Worm (Caenorhabditis elegans): Measurements from ENCODE around the gene B0353.1.
A peak's percentile ranks its signal among the peaks of the same experiment; 100 is the strongest.

Gene B0353.1

DNA sequence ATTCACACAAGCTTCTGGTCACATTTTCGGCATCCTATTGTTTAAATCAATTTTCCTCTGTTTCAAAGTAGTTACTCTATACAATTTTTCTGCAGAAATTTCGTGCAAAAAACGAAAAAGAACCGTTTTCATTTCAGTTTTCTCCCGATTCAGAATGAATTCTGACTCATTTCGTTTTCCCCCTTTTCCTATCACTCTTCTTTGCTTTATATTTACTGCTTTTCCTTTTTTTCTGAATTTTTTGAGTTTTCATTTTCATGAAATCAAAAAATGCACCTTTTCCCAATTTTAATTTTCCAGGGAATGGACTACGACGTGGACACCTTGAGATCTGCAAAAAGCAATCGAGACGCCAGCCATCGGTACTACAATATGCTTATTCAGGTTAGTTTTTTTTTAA lies at the start of gene B0353.1:
TSS of gene B0353.1 (plus strand) at position 301 of the 400 bp plus-strand sequence.
- TF ChIP-seq med-1 (GFP tag; optimal IDR thresholded peaks at IDR 0.05; ENCODE audit: insufficient read depth) (no peak), flt-1 (GFP tag; IDR thresholded peaks at IDR 0.05) (no peak), cog-1 (tag; optimal IDR thresholded peaks at IDR 0.05) (no peak), klf-2 (GFP tag; conservative IDR thresholded peaks at IDR 0.05) (no peak), ztf-29 (GFP tag; IDR thresholded peaks at IDR 0.05) (no peak), T22C8.4 (GFP tag; IDR thresholded peaks at IDR 0.05) (no peak), tab-1 (GFP tag; IDR thresholded peaks at IDR 0.05) (no peak), ref-1 (GFP tag; conservative IDR thresholded peaks at IDR 0.05) (no peak), ztf-23 (GFP tag; IDR thresholded peaks at IDR 0.05) (no peak)

DNA sequence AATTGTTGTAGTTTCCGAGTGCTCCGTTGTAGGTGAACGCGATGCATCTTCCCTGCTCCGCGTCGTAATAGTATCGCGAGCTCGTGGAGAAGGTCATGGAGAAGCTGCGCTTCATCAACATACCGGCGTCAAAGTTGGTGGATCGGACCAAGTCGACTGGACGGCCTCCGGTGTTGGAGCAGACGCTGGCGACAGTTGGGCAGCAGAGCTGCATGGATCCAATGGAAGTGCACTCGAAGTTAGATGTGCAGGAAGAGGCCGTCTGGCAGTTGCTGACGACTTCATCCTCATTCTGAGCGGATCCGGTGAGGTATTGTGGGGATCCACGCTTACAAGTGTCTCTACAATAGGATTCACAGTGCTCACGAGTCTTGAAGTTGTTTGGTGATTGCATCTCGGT lies 46.7 kb upstream of the B0353.1 start:
- TF ChIP-seq flt-1 (GFP tag; IDR thresholded peaks at IDR 0.05) (no peak), tab-1 (GFP tag; IDR thresholded peaks at IDR 0.05) (no peak), med-1 (GFP tag; optimal IDR thresholded peaks at IDR 0.05; ENCODE audit: insufficient read depth) (no peak), ztf-29 (GFP tag; IDR thresholded peaks at IDR 0.05) (no peak), cog-1 (tag; optimal IDR thresholded peaks at IDR 0.05) (no peak), klf-2 (GFP tag; conservative IDR thresholded peaks at IDR 0.05) (no peak), ref-1 (GFP tag; conservative IDR thresholded peaks at IDR 0.05) (no peak), ztf-23 (GFP tag; IDR thresholded peaks at IDR 0.05) (no peak), T22C8.4 (GFP tag; IDR thresholded peaks at IDR 0.05) (no peak)

DNA sequence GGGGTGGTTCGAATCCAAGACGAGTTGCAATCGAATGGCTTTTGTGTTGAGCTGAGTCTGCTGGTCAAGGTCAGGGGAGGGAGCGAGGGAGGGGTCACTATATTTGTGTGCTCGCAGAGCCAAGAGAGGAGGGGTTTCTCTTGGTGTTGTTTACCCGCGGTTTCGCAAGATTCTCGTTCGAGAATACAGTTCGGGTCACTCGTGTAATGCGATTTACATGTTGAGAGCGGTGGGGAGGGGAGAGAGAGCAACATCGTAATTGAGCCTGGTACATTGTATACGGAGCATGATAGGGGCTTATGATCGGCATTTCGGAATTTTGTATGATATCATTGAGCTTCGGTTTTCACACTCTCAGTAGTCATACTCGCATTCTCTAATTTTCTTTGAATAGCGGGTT lies 43.6 kb upstream of the B0353.1 start, which contains the start of gene F30H5.3:
TSS of gene F30H5.3 (minus strand) at position 101 of the 400 bp plus-strand sequence.
- TF ChIP-seq cog-1 (tag; optimal IDR thresholded peaks at IDR 0.05) (no peak), ztf-29 (GFP tag; IDR thresholded peaks at IDR 0.05) (no peak), flt-1 (GFP tag; IDR thresholded peaks at IDR 0.05) (no peak), klf-2 (GFP tag; conservative IDR thresholded peaks at IDR 0.05) (no peak), ztf-23 (GFP tag; IDR thresholded peaks at IDR 0.05) (no peak)

DNA sequence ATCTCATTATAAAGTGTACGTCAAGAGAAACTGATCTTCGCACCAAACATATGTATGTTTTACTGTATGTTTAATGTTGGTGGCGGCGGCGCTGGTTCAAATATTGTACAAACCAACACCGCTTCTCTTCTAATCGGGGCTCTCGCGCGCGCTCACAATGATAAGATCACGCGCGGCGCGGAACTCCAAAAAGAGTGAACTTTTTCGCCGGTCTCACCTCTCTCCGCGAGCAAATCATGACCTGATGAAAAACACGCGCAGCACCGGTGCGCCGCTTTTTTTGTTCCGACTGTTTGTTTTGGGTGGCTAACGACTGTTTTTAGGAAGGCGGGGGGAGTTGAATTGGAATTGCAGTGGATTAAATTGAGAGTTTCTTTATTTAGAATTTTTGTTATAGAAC lies 42.4 kb upstream of the B0353.1 start:
- TF ChIP-seq flt-1 (GFP tag; IDR thresholded peaks at IDR 0.05) (no peak), cog-1 (tag; optimal IDR thresholded peaks at IDR 0.05) (no peak), tab-1 (GFP tag; IDR thresholded peaks at IDR 0.05) (no peak), ztf-29 (GFP tag; IDR thresholded peaks at IDR 0.05) (no peak), ref-1 (GFP tag; conservative IDR thresholded peaks at IDR 0.05) (no peak), med-1 (GFP tag; optimal IDR thresholded peaks at IDR 0.05; ENCODE audit: insufficient read depth) (no peak), ztf-23 (GFP tag; IDR thresholded peaks at IDR 0.05) (no peak), klf-2 (GFP tag; conservative IDR thresholded peaks at IDR 0.05) (no peak), T22C8.4 (GFP tag; IDR thresholded peaks at IDR 0.05) (no peak)

DNA sequence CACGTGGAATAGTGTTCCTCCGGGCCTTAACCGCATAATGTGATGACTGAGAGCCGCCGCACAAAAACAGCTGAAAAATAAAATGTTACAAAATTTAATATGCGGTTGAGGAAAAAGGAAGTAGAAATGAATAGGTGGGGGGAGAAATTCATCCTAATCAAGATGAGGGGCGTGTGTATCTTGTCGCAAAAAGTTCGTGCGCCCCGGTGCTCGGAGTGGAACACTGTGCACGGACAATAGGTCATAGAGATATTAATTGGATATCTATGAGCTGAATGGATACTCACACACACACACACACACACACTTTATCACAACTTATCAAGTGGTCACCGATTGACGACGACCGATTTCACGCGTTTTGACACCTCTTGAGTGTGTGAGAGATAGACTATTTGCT lies 31.8 kb upstream of the B0353.1 start, which contains the start of gene T22F7.3:
TSS of gene T22F7.3 (minus strand) at position 101 of the 400 bp plus-strand sequence.
- TF ChIP-seq ref-1 (GFP tag; conservative IDR thresholded peaks at IDR 0.05) (no peak), tab-1 (GFP tag; IDR thresholded peaks at IDR 0.05) (no peak), cog-1 (tag; optimal IDR thresholded peaks at IDR 0.05) (no peak), ztf-29 (GFP tag; IDR thresholded peaks at IDR 0.05) (no peak), T22C8.4 (GFP tag; IDR thresholded peaks at IDR 0.05) (no peak)

DNA sequence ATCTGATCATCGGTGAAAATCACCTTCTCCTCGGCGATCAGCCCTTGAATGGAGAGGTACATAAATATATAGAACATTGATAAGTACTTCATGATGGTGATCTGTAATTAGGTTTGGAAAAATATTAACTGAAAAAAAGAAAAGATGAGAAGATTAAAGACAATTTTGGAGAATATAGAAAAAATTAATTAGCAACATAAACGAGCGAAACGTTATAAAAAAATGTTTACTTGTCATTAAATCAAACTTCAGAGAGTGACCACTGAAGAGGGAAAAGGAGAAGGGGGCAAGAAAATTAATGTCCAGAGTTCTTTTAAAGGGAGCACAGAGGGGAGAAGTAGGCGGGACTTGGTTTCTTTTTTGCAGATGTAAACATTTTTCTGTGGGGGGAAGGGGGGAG lies 28.9 kb upstream of the B0353.1 start, which contains the start of gene T22F7.4:
TSS of gene T22F7.4 (minus strand) at position 101 of the 400 bp plus-strand sequence.
- TF ChIP-seq klf-2 (GFP tag; conservative IDR thresholded peaks at IDR 0.05): no peak
- no peak for TF ChIP-seq ztf-29 (GFP tag; IDR thresholded peaks at IDR 0.05)
- TF ChIP-seq flt-1 (GFP tag; IDR thresholded peaks at IDR 0.05): no peak
- TF ChIP-seq T22C8.4 (GFP tag; IDR thresholded peaks at IDR 0.05): no peak
- TF ChIP-seq ztf-23 (GFP tag; IDR thresholded peaks at IDR 0.05): no peak
- no peak for TF ChIP-seq tab-1 (GFP tag; IDR thresholded peaks at IDR 0.05)
- TF ChIP-seq med-1 (GFP tag; optimal IDR thresholded peaks at IDR 0.05; ENCODE audit: insufficient read depth): no peak
- no peak for TF ChIP-seq cog-1 (tag; optimal IDR thresholded peaks at IDR 0.05)
- no peak for TF ChIP-seq ref-1 (GFP tag; conservative IDR thresholded peaks at IDR 0.05)

DNA sequence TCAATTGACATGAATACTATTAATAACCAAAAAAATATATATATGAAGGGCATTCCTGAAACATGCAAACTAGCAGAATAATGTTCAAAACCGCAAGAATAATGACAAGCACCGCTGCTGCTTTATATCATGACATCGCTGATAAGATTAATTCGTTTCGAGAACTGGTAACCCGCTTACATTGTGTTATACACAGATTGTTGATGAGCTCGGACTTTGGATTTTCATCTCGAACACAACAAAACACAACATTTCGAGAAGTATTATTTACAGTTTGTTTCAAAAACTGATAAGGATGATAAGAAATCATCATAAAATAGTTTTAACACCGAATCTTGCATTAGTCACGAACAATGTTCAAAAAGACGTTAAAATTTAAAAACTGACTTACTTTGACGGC lies 24.9 kb upstream of the B0353.1 start:
- TF ChIP-seq cog-1 (tag; optimal IDR thresholded peaks at IDR 0.05): no peak

DNA sequence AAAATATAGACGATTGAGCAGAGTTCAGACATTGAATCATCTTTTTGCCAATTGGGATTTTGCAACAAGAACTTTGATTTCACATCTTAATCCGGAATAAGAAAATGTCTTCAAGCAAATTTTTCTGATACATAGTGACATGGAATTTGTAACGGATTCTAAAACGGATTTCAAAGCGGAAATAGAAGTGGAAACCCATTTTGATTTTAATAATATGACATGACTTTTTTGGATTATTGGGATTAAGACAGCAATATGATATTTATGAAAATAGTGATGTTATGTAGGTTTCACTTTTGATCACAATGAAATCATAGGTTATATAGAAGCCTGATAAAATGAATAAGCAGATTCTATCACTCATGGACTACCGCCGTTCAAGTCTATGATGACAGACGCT lies 23.6 kb upstream of the B0353.1 start:
- TF ChIP-seq tab-1 (GFP tag; IDR thresholded peaks at IDR 0.05): no peak
- no peak for TF ChIP-seq T22C8.4 (GFP tag; IDR thresholded peaks at IDR 0.05)
- no peak for TF ChIP-seq ztf-23 (GFP tag; IDR thresholded peaks at IDR 0.05)
- TF ChIP-seq ref-1 (GFP tag; conservative IDR thresholded peaks at IDR 0.05): no peak
- no peak for TF ChIP-seq klf-2 (GFP tag; conservative IDR thresholded peaks at IDR 0.05)
- no peak for TF ChIP-seq flt-1 (GFP tag; IDR thresholded peaks at IDR 0.05)
- no peak for TF ChIP-seq cog-1 (tag; optimal IDR thresholded peaks at IDR 0.05)
- no peak for TF ChIP-seq ztf-29 (GFP tag; IDR thresholded peaks at IDR 0.05)
- TF ChIP-seq med-1 (GFP tag; optimal IDR thresholded peaks at IDR 0.05; ENCODE audit: insufficient read depth): no peak

DNA sequence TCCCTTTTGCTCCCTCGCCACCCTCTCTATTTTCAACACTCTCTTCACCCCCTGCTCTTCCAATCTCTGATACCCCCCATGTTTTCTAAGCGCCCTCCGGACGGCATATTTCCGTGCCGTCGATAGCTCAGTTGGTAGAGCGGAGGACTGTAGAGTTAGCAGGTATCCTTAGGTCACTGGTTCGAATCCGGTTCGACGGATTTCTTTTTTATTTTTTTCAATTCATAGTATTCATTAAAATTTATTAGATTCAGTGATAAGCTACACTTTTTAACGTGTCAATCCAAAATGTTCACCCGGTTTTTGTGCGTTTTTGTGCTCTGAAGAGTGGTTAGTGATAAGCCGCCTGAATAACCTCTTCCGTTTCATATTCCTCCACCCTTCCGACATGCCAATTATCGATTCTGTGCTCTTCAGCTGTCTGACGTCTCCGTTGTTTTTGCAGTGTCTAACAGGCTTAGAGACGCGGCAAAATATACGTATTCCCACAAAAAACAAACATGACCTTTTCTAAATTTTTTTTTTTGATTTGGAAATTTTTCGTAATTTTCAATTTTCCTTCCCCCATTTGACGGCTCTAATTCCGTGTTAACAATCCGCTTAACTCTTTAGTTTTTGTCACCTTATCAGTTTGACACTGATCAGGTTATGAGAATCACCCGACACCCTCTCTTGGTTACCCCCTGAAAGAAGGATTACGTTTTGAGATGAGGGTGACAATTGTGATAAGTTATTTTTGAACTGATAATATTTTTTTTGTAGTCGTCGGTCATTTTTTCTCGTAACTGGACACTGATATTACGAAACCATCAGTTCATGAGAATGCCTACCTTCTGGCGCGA lies 20.3 kb upstream of the B0353.1 start:
- TF ChIP-seq ztf-29 (GFP tag; IDR thresholded peaks at IDR 0.05): peak; percentile 60
- no peak for TF ChIP-seq cog-1 (tag; optimal IDR thresholded peaks at IDR 0.05)
- peak; percentile 60; the same call in 1 of the 2 replicates for TF ChIP-seq klf-2 (GFP tag; conservative IDR thresholded peaks at IDR 0.05)
- TF ChIP-seq T22C8.4 (GFP tag; IDR thresholded peaks at IDR 0.05): peak; percentile 69
- TF ChIP-seq ref-1 (GFP tag; conservative IDR thresholded peaks at IDR 0.05): peak; percentile 77
- peak; percentile 34 for TF ChIP-seq med-1 (GFP tag; optimal IDR thresholded peaks at IDR 0.05; ENCODE audit: insufficient read depth)
- TF ChIP-seq flt-1 (GFP tag; IDR thresholded peaks at IDR 0.05): peak; percentile 94
- peak; percentile 90 for TF ChIP-seq tab-1 (GFP tag; IDR thresholded peaks at IDR 0.05)
- peak; percentile 84 for TF ChIP-seq ztf-23 (GFP tag; IDR thresholded peaks at IDR 0.05)

DNA sequence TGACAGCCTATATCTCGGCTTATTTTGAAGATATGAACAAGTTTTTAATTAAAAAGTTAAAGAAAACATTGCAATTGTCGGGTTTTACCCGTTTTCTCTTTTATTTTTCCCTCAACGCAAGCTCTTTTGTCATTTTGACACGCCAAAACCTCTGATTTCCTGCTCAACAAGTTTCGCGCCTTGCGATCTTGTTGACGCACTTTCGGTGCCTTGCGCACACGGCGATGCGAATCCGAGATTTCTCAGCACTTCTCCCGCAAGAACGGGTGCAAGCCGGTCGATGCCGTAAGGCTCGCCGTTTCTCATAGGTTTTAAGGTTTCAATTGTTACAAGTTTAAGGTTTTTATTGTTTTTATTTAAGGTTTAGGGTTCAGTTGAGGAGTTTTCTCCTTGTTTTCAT lies 19.5 kb upstream of the B0353.1 start:
- TF ChIP-seq ztf-23 (GFP tag; IDR thresholded peaks at IDR 0.05): peak; percentile 50; the same call in 1 of the 2 replicates
